Fruit fly (Drosophila melanogaster) whole organism, prepupa: ENCODE results near the gene CG12439.

ENCODE experiments used
- Gug ChIP-seq: fragments of 200-800 bp; sonication (Bioruptor generic); IDR thresholded peaks from 2 replicates; pipeline ENCODE4 v1.3.6; 2022; ENCODE audit warnings: missing biosample characterization, missing genetic modification characterization
- Hr38 ChIP-seq: sonication (Bioruptor generic); optimal IDR thresholded peaks from 2 replicates; lab custom pipeline; 2016; ENCODE audit warnings: missing biosample characterization, missing genetic modification characterization
- Lpt ChIP-seq: fragments of 200-800 bp; sonication (Bioruptor generic); optimal IDR thresholded peaks from 3 replicates; lab custom pipeline; 2016; ENCODE audit warnings: missing biosample characterization, missing genetic modification characterization
- topi ChIP-seq: fragments of 200-800 bp; sonication (Bioruptor generic); optimal IDR thresholded peaks from 3 replicates; lab custom pipeline; 2016; ENCODE audit warnings: missing biosample characterization, missing genetic modification characterization

DNA sequence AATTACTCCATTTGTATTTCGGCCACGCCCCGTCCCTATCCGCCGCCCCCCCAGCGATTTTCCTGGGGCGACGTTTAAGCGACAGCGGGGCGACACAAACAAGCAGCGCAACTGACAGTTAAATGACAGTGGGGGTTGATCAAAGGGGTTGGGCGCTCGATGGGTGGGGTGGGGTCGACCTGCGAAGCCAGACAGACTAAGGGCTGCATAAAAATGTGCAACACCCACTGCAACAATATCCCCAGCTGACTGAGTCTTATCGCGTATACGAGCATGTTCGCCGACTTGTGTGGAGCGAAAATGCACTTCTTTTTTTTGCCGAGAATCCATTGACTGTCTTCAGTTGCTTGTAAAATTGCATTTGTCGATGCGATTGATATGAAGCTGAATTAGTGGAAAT is 45.2 kb upstream of the CG12439 start, which contains the start of gene CG9582:
- TF ChIP-seq topi (GFP tag; lab: Kevin White, UChicago) (no peak), Hr38 (GFP tag; lab: Kevin White, UChicago) (no peak), Gug (GFP tag; lab: Robert Waterston, UW) (no peak), Lpt (GFP tag; lab: Kevin White, UChicago) (no peak)
